Fruit fly (Drosophila melanogaster) whole organism, embryonic: ENCODE data around the gene sno.

Source experiments
- Awh ChIP-seq: fragments of 200-800 bp; sonication (Bioruptor generic); IDR thresholded peaks from 2 replicates; pipeline ENCODE4, ENCODE4 v1.3.6; 2022; ENCODE audit warnings: missing biosample characterization, missing genetic modification characterization
- CG12236 ChIP-seq: fragments of 200-800 bp; sonication (Bioruptor generic); optimal IDR thresholded peaks from 2 replicates; lab custom pipeline; 2016; ENCODE audit warnings: missing biosample characterization, missing genetic modification characterization
- CG12299 ChIP-seq: fragments of 200-800 bp; sonication (Bioruptor generic); optimal IDR thresholded peaks from 2 replicates; lab custom pipeline; 2018; ENCODE audit warnings: missing biosample characterization, mild to moderate bottlenecking, missing genetic modification characterization
- CG16813 ChIP-seq: fragments of 200-800 bp; sonication (Bioruptor generic); IDR thresholded peaks from 3 replicates; pipeline ENCODE4 v1.3.6; 2022; ENCODE audit warnings: missing biosample characterization, missing genetic modification characterization; ENCODE audit not compliant: partially characterized antibody
- CG17328 ChIP-seq: fragments of 200-800 bp; sonication (Bioruptor generic); IDR thresholded peaks from 2 replicates; pipeline ENCODE4 v1.3.6; 2022; ENCODE audit warnings: missing biosample characterization, missing genetic modification characterization
- CG2129 ChIP-seq: fragments of 200-800 bp; sonication (Bioruptor generic); IDR thresholded peaks from 2 replicates; pipeline ENCODE4 v1.3.6; 2022; ENCODE audit warnings: missing biosample characterization, missing genetic modification characterization; ENCODE audit not compliant: partially characterized antibody
- CG3065 ChIP-seq: fragments of 200-800 bp; sonication (Bioruptor generic); optimal IDR thresholded peaks from 2 replicates; lab custom pipeline; 2016; ENCODE audit warnings: missing biosample characterization, missing genetic modification characterization
- CG4282 ChIP-seq: fragments of 200-800 bp; sonication (Bioruptor generic); optimal IDR thresholded peaks from 2 replicates; lab custom pipeline; 2016; ENCODE audit warnings: missing biosample characterization, missing genetic modification characterization
- CG6175 ChIP-seq: fragments of 200-800 bp; sonication (Bioruptor generic); IDR thresholded peaks from 3 replicates; pipeline ENCODE4 v1.3.6; 2022; ENCODE audit warnings: missing biosample characterization, missing genetic modification characterization
- CG6791 ChIP-seq: fragments of 200-800 bp; sonication (Bioruptor generic); IDR thresholded peaks from 3 replicates; pipeline ENCODE4 v1.3.6; 2022; ENCODE audit warnings: missing biosample characterization, missing genetic modification characterization; ENCODE audit not compliant: partially characterized antibody
- CG7357 ChIP-seq: fragments of 200-800 bp; sonication (Bioruptor generic); IDR thresholded peaks from 3 replicates; pipeline ENCODE4 v1.3.6; 2022; ENCODE audit warnings: missing biosample characterization, missing genetic modification characterization
- CG9932 ChIP-seq: fragments of 200-800 bp; sonication (Bioruptor generic); IDR thresholded peaks from 2 replicates; pipeline ENCODE4 v1.3.6; 2022; ENCODE audit warnings: missing biosample characterization, missing genetic modification characterization
- Dip3 ChIP-seq: fragments of 200-800 bp; sonication (Bioruptor generic); optimal IDR thresholded peaks from 3 replicates; lab custom pipeline; 2016; ENCODE audit warnings: missing biosample characterization, missing genetic modification characterization
- Dp ChIP-seq: fragments of 200-800 bp; sonication (Bioruptor generic); optimal IDR thresholded peaks from 2 replicates; lab custom pipeline; 2018; ENCODE audit warnings: missing biosample characterization, mild to moderate bottlenecking, missing genetic modification characterization, moderate library complexity
- Dref ChIP-seq: fragments of 200-800 bp; sonication (Bioruptor generic); IDR thresholded peaks from 2 replicates; pipeline ENCODE4 v1.3.6; 2022; ENCODE audit warnings: missing biosample characterization, missing genetic modification characterization
- MBD-R2 ChIP-seq: fragments of 200-800 bp; sonication (Bioruptor generic); IDR thresholded peaks from 2 replicates; pipeline ENCODE4 v1.3.6; 2022; ENCODE audit warnings: missing biosample characterization, missing genetic modification characterization
- Med ChIP-seq: fragments of 200-800 bp; sonication (Bioruptor generic); peaks from one replicate; lab custom pipeline; 2016; ENCODE audit warnings: missing biosample characterization, missing genetic modification characterization, mild to moderate bottlenecking, inconsistent platforms, moderate library complexity
- Opbp ChIP-seq: fragments of 200-800 bp; sonication (Bioruptor generic); IDR thresholded peaks from 3 replicates; pipeline ENCODE4 v1.3.6; 2022; ENCODE audit warnings: missing biosample characterization, missing genetic modification characterization; ENCODE audit not compliant: partially characterized antibody
- Ptx1 ChIP-seq: fragments of 200-800 bp; sonication (Bioruptor generic); IDR thresholded peaks from 2 replicates; pipeline ENCODE4 v1.3.6; 2022; ENCODE audit warnings: missing biosample characterization, missing genetic modification characterization
- Scr ChIP-seq: fragments of 200-800 bp; sonication (Bioruptor generic); IDR thresholded peaks from 2 replicates; pipeline ENCODE4 v1.3.6; 2022; ENCODE audit warnings: missing biosample characterization, missing genetic modification characterization; ENCODE audit not compliant: partially characterized antibody
- Xrp1 ChIP-seq: fragments of 200-800 bp; sonication (Bioruptor generic); IDR thresholded peaks from 2 replicates; pipeline ENCODE4 v1.3.6; 2022; ENCODE audit warnings: missing biosample characterization, missing genetic modification characterization
- YL-1 ChIP-seq: fragments of 200-800 bp; sonication (Bioruptor generic); optimal IDR thresholded peaks from 3 replicates; lab custom pipeline; 2017; ENCODE audit warnings: missing biosample characterization, mild to moderate bottlenecking, missing genetic modification characterization
- aop ChIP-seq: fragments of 200-800 bp; sonication (Bioruptor generic); IDR thresholded peaks from 2 replicates; pipeline ENCODE4 v1.3.6; 2022; ENCODE audit warnings: missing biosample characterization, missing genetic modification characterization
- bbx ChIP-seq: fragments of 200-800 bp; sonication (Bioruptor generic); IDR thresholded peaks from 2 replicates; pipeline ENCODE4 v1.3.6; 2022; ENCODE audit warnings: missing biosample characterization, missing genetic modification characterization; ENCODE audit not compliant: partially characterized antibody
- chinmo ChIP-seq: fragments of 200-800 bp; sonication (Bioruptor generic); IDR thresholded peaks from 4 replicates; pipeline ENCODE4 v1.3.6; 2022; ENCODE audit warnings: missing biosample characterization, missing genetic modification characterization; ENCODE audit not compliant: partially characterized antibody
- ci ChIP-seq: fragments of 200-800 bp; sonication (Bioruptor generic); IDR thresholded peaks from 3 replicates; pipeline ENCODE4 v1.3.6; 2022; ENCODE audit warnings: missing biosample characterization, missing genetic modification characterization
- danr ChIP-seq: fragments of 200-800 bp; sonication (Bioruptor generic); IDR thresholded peaks from 2 replicates; pipeline ENCODE4 v1.3.6; 2022; ENCODE audit warnings: missing biosample characterization, missing genetic modification characterization
- insv ChIP-seq, 2 experiments: fragments of 200-800 bp; sonication (Bioruptor generic); optimal IDR thresholded peaks; 3 replicates each; lab custom pipeline; 2016 to 2018; ENCODE audit warnings: missing biosample characterization in 2 of 2, missing genetic modification characterization in 2 of 2
- inv ChIP-seq: fragments of 200-800 bp; sonication (Bioruptor generic); IDR thresholded peaks from 2 replicates; pipeline ENCODE4 v1.3.6; 2022; ENCODE audit warnings: missing biosample characterization, missing genetic modification characterization; ENCODE audit not compliant: partially characterized antibody
- jumu ChIP-seq: fragments of 200-800 bp; sonication (Bioruptor generic); optimal IDR thresholded peaks from 3 replicates; lab custom pipeline; 2016; ENCODE audit warnings: missing biosample characterization, missing genetic modification characterization
- kah ChIP-seq: fragments of 200-800 bp; sonication (Bioruptor generic); optimal IDR thresholded peaks from 2 replicates; lab custom pipeline; 2018; ENCODE audit warnings: missing biosample characterization, mild to moderate bottlenecking, missing genetic modification characterization
- knrl ChIP-seq: fragments of 200-800 bp; sonication (Bioruptor generic); IDR thresholded peaks from 3 replicates; pipeline ENCODE4 v1.3.6; 2022; ENCODE audit warnings: missing biosample characterization, missing genetic modification characterization; ENCODE audit not compliant: partially characterized antibody
- onecut ChIP-seq: fragments of 200-800 bp; sonication (Bioruptor generic); IDR thresholded peaks from 2 replicates; pipeline ENCODE4 v1.3.6; 2022; ENCODE audit warnings: missing biosample characterization, missing genetic modification characterization
- sr ChIP-seq: fragments of 200-800 bp; sonication (Bioruptor generic); IDR thresholded peaks from 3 replicates; pipeline ENCODE4 v1.3.6; 2022; ENCODE audit warnings: missing biosample characterization, missing genetic modification characterization
- vnd ChIP-seq: fragments of 200-800 bp; sonication (Bioruptor generic); IDR thresholded peaks from 3 replicates; pipeline ENCODE4 v1.3.6; 2022; ENCODE audit warnings: missing biosample characterization, missing genetic modification characterization; ENCODE audit not compliant: partially characterized antibody
- zen2 ChIP-seq: fragments of 200-800 bp; sonication (Bioruptor generic); IDR thresholded peaks from 3 replicates; pipeline ENCODE4 v1.3.6; 2022; ENCODE audit warnings: missing biosample characterization, missing genetic modification characterization; ENCODE audit not compliant: partially characterized antibody

sno gene

dm6 chrX:13191783-13192182 is 19.7 kb downstream of the sno start, which contains the start of gene CG12723:
CG12723 (minus strand) TSS chrX:13191883.
- TF ChIP-seq Awh, result 0 out of 2 replicates have a peak, but pooled peaks have one; percentile 14
- TF ChIP-seq Ptx1 (GFP tag; lab: Robert Waterston, UW), result 0 out of 2 replicates have a peak, but pooled peaks have one; percentile 5
- no peak for TF ChIP-seq Opbp (GFP tag; lab: Robert Waterston, UW)
- TF ChIP-seq Dip3 (GFP tag; lab: Kevin White, UChicago), result no peak

- TF ChIP-seq CG12236, result no peak
- TF ChIP-seq CG17328, result no peak
- TF ChIP-seq aop (GFP tag; lab: Robert Waterston, UW), result no peak
- TF ChIP-seq CG6175, result peak; percentile 65; the same call in 2 of the 3 replicates
- no peak for TF ChIP-seq jumu
- no peak for TF ChIP-seq YL-1 (GFP tag; lab: Kevin White, UChicago)
- no peak for TF ChIP-seq CG12299
- TF ChIP-seq CG4282, result no peak
- TF ChIP-seq kah, result peak; percentile 41
- no peak for TF ChIP-seq vnd
- TF ChIP-seq CG3065 (GFP tag; lab: Kevin White, UChicago), result peak; percentile 5
- TF ChIP-seq Dp (GFP tag; lab: Kevin White, UChicago), result peak; percentile 22
- 0 out of 2 replicates have a peak, but pooled peaks have one; percentile 23 for TF ChIP-seq danr (GFP tag; lab: Robert Waterston, UW)
- TF ChIP-seq ci (GFP tag; lab: Robert Waterston, UW), result 0 out of 3 replicates have a peak, but pooled peaks have one; percentile 35
- no peak for TF ChIP-seq insv (GFP tag; optimal IDR thresholded peaks at IDR 0.05; lab: Kevin White, UChicago)
- TF ChIP-seq Med, result peak; percentile 37
- TF ChIP-seq sr (GFP tag; lab: Robert Waterston, UW), result 0 out of 3 replicates have a peak, but pooled peaks have one; percentile 28
Observed at dm6 chrX:13189032-13189431, 22.4 kb downstream of the sno start, which contains the start of gene Lgr4. Lgr4 (minus strand) TSS chrX:13189164.

DNA sequence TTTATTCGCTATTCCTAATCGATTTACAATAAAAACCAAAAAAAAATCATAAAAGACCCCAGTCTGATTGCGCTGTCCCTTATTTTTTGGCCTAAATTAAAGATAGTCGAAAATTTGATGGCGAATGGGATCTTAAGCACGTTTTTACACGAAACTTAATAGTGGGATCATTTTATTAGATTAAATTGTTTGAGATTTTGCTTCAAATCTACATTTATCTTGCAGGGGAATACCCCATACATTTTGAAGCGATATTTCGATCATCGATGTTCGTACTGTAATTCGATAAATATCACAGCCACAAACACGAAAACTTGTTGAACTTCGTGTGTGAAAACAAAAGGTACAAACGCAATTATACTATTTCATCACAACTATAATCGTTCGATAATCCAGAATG is 27.3 kb downstream of the sno start, which contains the start of gene CG32641:
Gene CG32641 (plus strand): TSS at position 301 of the 400 bp plus-strand sequence.
- TF ChIP-seq knrl (peak; percentile 38; the same call in 1 of the 3 replicates), CG7357 (GFP tag; lab: Robert Waterston, UW) (0 out of 3 replicates have a peak, but pooled peaks have one; percentile 45), chinmo (GFP tag; lab: Robert Waterston, UW) (0 out of 4 replicates have a peak, but pooled peaks have one; percentile 13), Scr (GFP tag; lab: Robert Waterston, UW) (0 out of 2 replicates have a peak, but pooled peaks have one; percentile 32), CG16813 (GFP tag; lab: Robert Waterston, UW) (0 out of 3 replicates have a peak, but pooled peaks have one; percentile 23), MBD-R2 (GFP tag; lab: Robert Waterston, UW) (peak; percentile 9; the same call in 1 of the 2 replicates), Xrp1 (GFP tag; lab: Robert Waterston, UW) (peak; percentile 23; the same call in 1 of the 2 replicates), onecut (GFP tag; lab: Robert Waterston, UW) (0 out of 2 replicates have a peak, but pooled peaks have one; percentile 3), CG6791 (GFP tag; lab: Robert Waterston, UW) (0 out of 3 replicates have a peak, but pooled peaks have one; percentile 47), zen2 (GFP tag; lab: Robert Waterston, UW) (peak; percentile 45; the same call in 1 of the 3 replicates), CG2129 (GFP tag; lab: Robert Waterston, UW) (0 out of 2 replicates have a peak, but pooled peaks have one; percentile 10), CG9932 (GFP tag; lab: Robert Waterston, UW) (peak; percentile 38; the same call in 1 of the 2 replicates), Dref (peak; percentile 44; the same call in 1 of the 2 replicates), bbx (GFP tag; lab: Robert Waterston, UW) (peak; percentile 61), inv (GFP tag; lab: Robert Waterston, UW) (peak; percentile 47; the same call in 1 of the 2 replicates)
